Fruit fly (Drosophila melanogaster) whole organism, pupa: Measurements from ENCODE around the gene CG5958.

ENCODE experiments used
- CG10348 ChIP-seq: fragments of 200-800 bp; sonication (Bioruptor generic); IDR thresholded peaks from 2 replicates; pipeline ENCODE4 v1.3.6; 2022; ENCODE audit warnings: missing biosample characterization, missing genetic modification characterization
- CG13204 ChIP-seq: fragments of 200-800 bp; sonication (Bioruptor generic); optimal IDR thresholded peaks from 2 replicates; lab custom pipeline; 2018; ENCODE audit warnings: missing biosample characterization, mild to moderate bottlenecking, missing genetic modification characterization, moderate library complexity
- CG32121 ChIP-seq: fragments of 200-800 bp; sonication (Bioruptor generic); IDR thresholded peaks from 2 replicates; pipeline ENCODE4 v1.3.6; 2022; ENCODE audit warnings: missing biosample characterization, missing genetic modification characterization
- EcR ChIP-seq: fragments of 200-800 bp; sonication (Bioruptor generic); optimal IDR thresholded peaks from 3 replicates; lab custom pipeline; 2019; ENCODE audit warnings: missing biosample characterization, missing genetic modification characterization, mild to moderate bottlenecking, moderate library complexity, missing genetic modification reagents
- Ets98B ChIP-seq: fragments of 200-800 bp; sonication (Bioruptor generic); IDR thresholded peaks from 2 replicates; pipeline ENCODE4 v1.3.6; 2022; ENCODE audit warnings: missing biosample characterization, missing genetic modification characterization
- Pif1A ChIP-seq: fragments of 200-800 bp; sonication (Bioruptor generic); optimal IDR thresholded peaks from 3 replicates; lab custom pipeline; 2016; ENCODE audit warnings: missing biosample characterization, missing genetic modification characterization
- fd96Ca ChIP-seq: fragments of 200-800 bp; sonication (Bioruptor generic); IDR thresholded peaks from 3 replicates; pipeline ENCODE4 v1.3.6; 2022; ENCODE audit warnings: missing biosample characterization, missing genetic modification characterization

dm6 chr2L:7404923-7405322 is 28.4 kb downstream of the CG5958 start, which contains the start of gene CG5177:
- TF ChIP-seq fd96Ca (GFP tag; lab: Robert Waterston, UW) (no peak), Pif1A (GFP tag; lab: Kevin White, UChicago) (no peak), EcR (GFP tag; lab: Kevin White, UChicago) (no peak), Ets98B (no peak), CG13204 (no peak), CG32121 (GFP tag; lab: Robert Waterston, UW) (no peak), CG10348 (GFP tag; lab: Robert Waterston, UW) (no peak)
